Fruit fly (Drosophila melanogaster): Measurements from ENCODE around the gene Mco3.

Mco3 gene

dm6 chr3R:25884301-25884700 lies 13.0 kb upstream of the Mco3 start (continued):
- TF ChIP-seq chn (GFP tag; optimal IDR thresholded peaks at IDR 0.05) (no peak), CG12299 (tag; optimal IDR thresholded peaks at IDR 0.05) (peak; percentile 19), CG3726 (GFP tag; IDR thresholded peaks at IDR 0.05) (no peak), org-1 (GFP tag; optimal IDR thresholded peaks at IDR 0.05) (peak; percentile 30), CG14014 (GFP tag; IDR thresholded peaks at IDR 0.05) (0 out of 2 replicates have a peak, but pooled peaks have one; percentile 32), da (GFP tag; optimal IDR thresholded peaks at IDR 0.05) (no peak), bcd (GFP tag; optimal IDR thresholded peaks at IDR 0.05) (peak; percentile 42), CG10366 (GFP tag; IDR thresholded peaks at IDR 0.05) (peak; percentile 11; the same call in 1 of the 2 replicates), cas (GFP tag; IDR thresholded peaks at IDR 0.05) (no peak), CG17328 (GFP tag; IDR thresholded peaks at IDR 0.05) (peak; percentile 78), maf-S (GFP tag; optimal IDR thresholded peaks at IDR 0.05) (no peak), CG30020 (tag; optimal IDR thresholded peaks at IDR 0.05) (peak; percentile 42), GATAe (GFP tag; conservative IDR thresholded peaks at IDR 0.05) (no peak), CG15696 (tag; optimal IDR thresholded peaks at IDR 0.05) (peak; percentile 41), Sry-δ (GFP tag; optimal IDR thresholded peaks at IDR 0.05) (no peak), sqz (GFP tag; optimal IDR thresholded peaks at IDR 0.05) (peak; percentile 45), CG9215 (GFP tag; IDR thresholded peaks at IDR 0.05) (no peak), zf30C (GFP tag; optimal IDR thresholded peaks at IDR 0.05) (peak; percentile 49), CG11247 (GFP tag; IDR thresholded peaks at IDR 0.05) (0 out of 2 replicates have a peak, but pooled peaks have one; percentile 13), Blimp-1 (GFP tag; optimal IDR thresholded peaks at IDR 0.05) (peak; percentile 88), sd (tag; optimal IDR thresholded peaks at IDR 0.05) (no peak), Lhr (GFP tag; optimal IDR thresholded peaks at IDR 0.05) (peak; percentile 8), CG12942 (GFP tag; optimal IDR thresholded peaks at IDR 0.05) (peak; percentile 22), CG31388 (GFP tag; optimal IDR thresholded peaks at IDR 0.05) (no peak), CG2875 (GFP tag; optimal IDR thresholded peaks at IDR 0.05) (peak; percentile 65), HLH3B (GFP tag; IDR thresholded peaks at IDR 0.05) (peak; percentile 67), chm (GFP tag; IDR thresholded peaks at IDR 0.05) (no peak), CG1024 (GFP tag; IDR thresholded peaks at IDR 0.05) (0 out of 2 replicates have a peak, but pooled peaks have one; percentile 49), CG10654 (GFP tag; optimal IDR thresholded peaks at IDR 0.05) (peak; percentile 35), CG17361 (GFP tag; IDR thresholded peaks at IDR 0.05) (peak; percentile 90), CG32772 (GFP tag; IDR thresholded peaks at IDR 0.05) (peak; percentile 47; the same call in 1 of the 2 replicates), CG34224 (GFP tag; IDR thresholded peaks at IDR 0.05; ENCODE audit: partially characterized antibody) (no peak), CG13424 (tag; optimal IDR thresholded peaks at IDR 0.05) (peak; percentile 76), CG7745 (tag; optimal IDR thresholded peaks at IDR 0.05) (no peak), Six4 (GFP tag; optimal IDR thresholded peaks at IDR 0.05) (peak; percentile 55), CG10147 (GFP tag; optimal IDR thresholded peaks at IDR 0.05) (peak; percentile 49), lilli (GFP tag; optimal IDR thresholded peaks at IDR 0.05) (peak; percentile 3), rib (GFP tag; IDR thresholded peaks at IDR 0.05) (no peak), Oli (tag; optimal IDR thresholded peaks at IDR 0.05) (peak; percentile 72), Vsx1 (GFP tag; optimal IDR thresholded peaks at IDR 0.05) (peak; percentile 29), CG7963 (GFP tag; IDR thresholded peaks at IDR 0.05; ENCODE audit: partially characterized antibody) (no peak), CG16863 (GFP tag; optimal IDR thresholded peaks at IDR 0.05) (peak; percentile 20), kah (GFP tag; optimal IDR thresholded peaks at IDR 0.05) (peak; percentile 48), ranshi (GFP tag; IDR thresholded peaks at IDR 0.05) (0 out of 2 replicates have a peak, but pooled peaks have one; percentile 50), CG17385 (GFP tag; optimal IDR thresholded peaks at IDR 0.05) (peak; percentile 63), Meics (GFP tag; optimal IDR thresholded peaks at IDR 0.05) (peak; percentile 33), ssp (GFP tag; IDR thresholded peaks at IDR 0.05) (no peak), Eip74EF (GFP tag; optimal IDR thresholded peaks at IDR 0.05) (peak in 1 of 2 experiments; percentile 67), sisA (GFP tag; IDR thresholded peaks at IDR 0.05) (peak; percentile 72), CG9817 (tag; optimal IDR thresholded peaks at IDR 0.05) (no peak), wek (GFP tag; optimal IDR thresholded peaks at IDR 0.05) (no peak)

Measured in whole organism, embryonic.